Worm (Caenorhabditis elegans) whole organism, L1 larva: ENCODE measurements around the gene ZK546.5.

Experiments
- C34B4.2 ChIP-seq: sonication (generic microtip); optimal IDR thresholded peaks from 2 replicates; lab custom pipeline; 2017; ENCODE audit warnings: mild to moderate bottlenecking, missing genetic modification characterization, missing compliant biosample characterization
- F16B12.6 ChIP-seq: fragments of 150-350 bp; optimal IDR thresholded peaks from 2 replicates; lab custom pipeline; 2014; ENCODE audit warnings: missing biosample characterization, missing genetic modification characterization
- aha-1 ChIP-seq: fragments of 150-350 bp; optimal IDR thresholded peaks from 2 replicates; lab custom pipeline; 2014; ENCODE audit warnings: missing biosample characterization, missing genetic modification characterization
- alr-1 ChIP-seq: fragments of 200-800 bp; sonication (Bioruptor generic); optimal IDR thresholded peaks from 2 replicates; lab custom pipeline; 2018; ENCODE audit warnings: borderline replicate concordance, mild to moderate bottlenecking, missing genetic modification characterization, missing compliant biosample characterization
- blmp-1 ChIP-seq: fragments of 150-350 bp; optimal IDR thresholded peaks from 2 replicates; lab custom pipeline; 2014; ENCODE audit warnings: missing biosample characterization, missing genetic modification characterization
- ceh-63 ChIP-seq: fragments of 200-800 bp; sonication (Bioruptor generic); optimal IDR thresholded peaks from 2 replicates; lab custom pipeline; 2018; ENCODE audit warnings: mild to moderate bottlenecking, missing genetic modification characterization, missing compliant biosample characterization
- ceh-88 ChIP-seq: fragments of 200-800 bp; sonication (Bioruptor generic); IDR thresholded peaks from 2 replicates; pipeline ENCODE4 v1.3.6; 2022; ENCODE audit warnings: missing genetic modification characterization, missing compliant biosample characterization
- ces-1 ChIP-seq: fragments of 150-350 bp; optimal IDR thresholded peaks from 2 replicates; lab custom pipeline; 2014; ENCODE audit warnings: missing biosample characterization, missing genetic modification reagents, missing genetic modification characterization
- dpl-1 ChIP-seq, 3 experiments: fragments of 150-350 bp in 2 of 3; sonication (generic microtip) in 1 of 3; optimal IDR thresholded peaks; 2 replicates each; lab custom pipeline; 2014 to 2017; ENCODE audit warnings: missing biosample characterization in 3 of 3, missing genetic modification characterization in 3 of 3, missing genetic modification reagents in 3 of 3
- dsc-1 ChIP-seq: sonication (generic microtip); optimal IDR thresholded peaks from 2 replicates; lab custom pipeline; 2016; ENCODE audit warnings: mild to moderate bottlenecking, missing genetic modification characterization, missing compliant biosample characterization
- efl-1 ChIP-seq, 4 experiments: fragments of 150-350 bp; optimal IDR thresholded peaks in 3 of 4; peaks in 1 of 4; 1 replicate in 1 of 4; 2 replicates in 3 of 4; lab custom pipeline; 2014; ENCODE audit warnings: missing biosample characterization in 2 of 4, missing genetic modification characterization in 2 of 4, missing genetic modification reagents in 2 of 4
- efl-3 ChIP-seq: fragments of 200-800 bp; sonication (Bioruptor generic); optimal IDR thresholded peaks from 2 replicates; lab custom pipeline; 2018; ENCODE audit warnings: mild to moderate bottlenecking, missing genetic modification characterization, missing compliant biosample characterization
- elt-2 ChIP-seq: sonication (generic microtip); optimal IDR thresholded peaks from 2 replicates; lab custom pipeline; 2016; ENCODE audit warnings: missing genetic modification characterization, mild to moderate bottlenecking, inconsistent platforms, missing compliant biosample characterization, missing genetic modification reagents
- elt-3 ChIP-seq, 6 experiments: fragments of 150-350 bp in 1 of 6; sonication (generic microtip); optimal IDR thresholded peaks; 2 replicates each; lab custom pipeline; 2017 to 2018; ENCODE audit warnings: missing biosample characterization in 6 of 6, missing genetic modification characterization in 6 of 6, inconsistent platforms in 1 of 6
- fkh-10 ChIP-seq: sonication (generic microtip); optimal IDR thresholded peaks from 2 replicates; lab custom pipeline; 2017; ENCODE audit warnings: missing biosample characterization, missing genetic modification reagents, missing genetic modification characterization
- fkh-8 ChIP-seq: sonication (generic microtip); optimal IDR thresholded peaks from 2 replicates; lab custom pipeline; 2016; ENCODE audit warnings: mild to moderate bottlenecking, missing genetic modification characterization, missing compliant biosample characterization
- lin-13 ChIP-seq: fragments of 150-350 bp; optimal IDR thresholded peaks from 2 replicates; lab custom pipeline; 2014; ENCODE audit warnings: missing biosample characterization, missing genetic modification reagents, missing genetic modification characterization
- lin-14 ChIP-seq: fragments of 200-800 bp; sonication (Bioruptor generic); optimal IDR thresholded peaks from 2 replicates; lab custom pipeline; 2018; ENCODE audit warnings: mild to moderate bottlenecking, missing genetic modification characterization, moderate library complexity, missing compliant biosample characterization
- lin-35 ChIP-seq, 2 experiments: fragments of 150-350 bp; optimal IDR thresholded peaks; 2 replicates each; lab custom pipeline; 2014; ENCODE audit warnings: missing biosample characterization in 2 of 2, missing genetic modification characterization in 2 of 2, missing genetic modification reagents in 2 of 2
- lir-3 ChIP-seq: sonication (generic microtip); optimal IDR thresholded peaks from 2 replicates; lab custom pipeline; 2016; ENCODE audit warnings: mild to moderate bottlenecking, missing genetic modification characterization, moderate library complexity, missing compliant biosample characterization; ENCODE audit not compliant: poor library complexity
- nhr-11 ChIP-seq: fragments of 150-350 bp; optimal IDR thresholded peaks from 2 replicates; lab custom pipeline; 2014; ENCODE audit warnings: missing biosample characterization, missing genetic modification characterization
- nhr-12 ChIP-seq: sonication (generic microtip); optimal IDR thresholded peaks from 2 replicates; lab custom pipeline; 2017; ENCODE audit warnings: missing biosample characterization, missing genetic modification characterization
- nhr-19 ChIP-seq: fragments of 200-800 bp; sonication (Bioruptor generic); conservative IDR thresholded peaks from 2 replicates; pipeline ENCODE4 v1.3.6; 2022; ENCODE audit warnings: missing genetic modification characterization, missing compliant biosample characterization
- nhr-20 ChIP-seq: sonication (generic microtip); optimal IDR thresholded peaks from 2 replicates; lab custom pipeline; 2016; ENCODE audit warnings: mild to moderate bottlenecking, missing genetic modification characterization, missing compliant biosample characterization
- nhr-28 ChIP-seq: fragments of 150-350 bp; optimal IDR thresholded peaks from 2 replicates; lab custom pipeline; 2014; ENCODE audit warnings: missing biosample characterization, missing genetic modification characterization
- nhr-71 ChIP-seq: sonication (generic microtip); optimal IDR thresholded peaks from 2 replicates; lab custom pipeline; 2016; ENCODE audit warnings: mild to moderate bottlenecking, missing genetic modification characterization, moderate library complexity, missing compliant biosample characterization
- nhr-84 ChIP-seq: sonication (generic microtip); optimal IDR thresholded peaks from 2 replicates; lab custom pipeline; 2017; ENCODE audit warnings: missing biosample characterization, missing genetic modification characterization
- nhr-85 ChIP-seq: sonication (generic microtip); peaks from one replicate; lab custom pipeline; 2016; ENCODE audit warnings: missing genetic modification characterization, inconsistent platforms, missing compliant biosample characterization
- nhr-90 ChIP-seq: sonication (generic microtip); optimal IDR thresholded peaks from 2 replicates; lab custom pipeline; 2016; ENCODE audit warnings: mild to moderate bottlenecking, missing genetic modification characterization, missing compliant biosample characterization; ENCODE audit not compliant: poor library complexity
- skn-1 ChIP-seq: fragments of 150-350 bp; optimal IDR thresholded peaks from 2 replicates; lab custom pipeline; 2014; ENCODE audit warnings: missing biosample characterization, missing genetic modification characterization
- snu-23 ChIP-seq: sonication (generic microtip); optimal IDR thresholded peaks from 2 replicates; lab custom pipeline; 2016; ENCODE audit warnings: missing genetic modification characterization, missing compliant biosample characterization
- sptf-1 ChIP-seq: fragments of 150-350 bp; optimal IDR thresholded peaks from 2 replicates; lab custom pipeline; 2014; ENCODE audit warnings: missing biosample characterization, missing genetic modification characterization
- sup-37 ChIP-seq: fragments of 200-800 bp; sonication (Bioruptor generic); optimal IDR thresholded peaks from 2 replicates; lab custom pipeline; 2018; ENCODE audit warnings: mild to moderate bottlenecking, missing genetic modification characterization, missing compliant biosample characterization
- tbx-2 ChIP-seq: sonication (generic microtip); optimal IDR thresholded peaks from 2 replicates; lab custom pipeline; 2016; ENCODE audit warnings: missing genetic modification characterization, missing compliant biosample characterization
- unc-130 ChIP-seq: fragments of 150-350 bp; optimal IDR thresholded peaks from 2 replicates; lab custom pipeline; 2017; ENCODE audit warnings: missing biosample characterization, missing genetic modification characterization, inconsistent platforms
- unc-62 ChIP-seq: fragments of 150-350 bp; optimal IDR thresholded peaks from 2 replicates; lab custom pipeline; 2014; ENCODE audit warnings: missing biosample characterization, missing genetic modification reagents, missing genetic modification characterization
- unc-98 ChIP-seq: fragments of 200-800 bp; sonication (Bioruptor generic); IDR thresholded peaks from 2 replicates; pipeline ENCODE4 v1.3.6; 2022; ENCODE audit warnings: missing genetic modification characterization, missing compliant biosample characterization
- vab-15 ChIP-seq: sonication (generic microtip); optimal IDR thresholded peaks from 2 replicates; lab custom pipeline; 2017; ENCODE audit warnings: missing genotype, mild to moderate bottlenecking, missing genetic modification characterization, missing compliant biosample characterization
- zip-4 ChIP-seq: fragments of 200-800 bp; sonication (Bioruptor generic); optimal IDR thresholded peaks from 2 replicates; lab custom pipeline; 2018; ENCODE audit warnings: mild to moderate bottlenecking, missing genetic modification characterization, moderate library complexity, missing compliant biosample characterization

Gene ZK546.5

DNA sequence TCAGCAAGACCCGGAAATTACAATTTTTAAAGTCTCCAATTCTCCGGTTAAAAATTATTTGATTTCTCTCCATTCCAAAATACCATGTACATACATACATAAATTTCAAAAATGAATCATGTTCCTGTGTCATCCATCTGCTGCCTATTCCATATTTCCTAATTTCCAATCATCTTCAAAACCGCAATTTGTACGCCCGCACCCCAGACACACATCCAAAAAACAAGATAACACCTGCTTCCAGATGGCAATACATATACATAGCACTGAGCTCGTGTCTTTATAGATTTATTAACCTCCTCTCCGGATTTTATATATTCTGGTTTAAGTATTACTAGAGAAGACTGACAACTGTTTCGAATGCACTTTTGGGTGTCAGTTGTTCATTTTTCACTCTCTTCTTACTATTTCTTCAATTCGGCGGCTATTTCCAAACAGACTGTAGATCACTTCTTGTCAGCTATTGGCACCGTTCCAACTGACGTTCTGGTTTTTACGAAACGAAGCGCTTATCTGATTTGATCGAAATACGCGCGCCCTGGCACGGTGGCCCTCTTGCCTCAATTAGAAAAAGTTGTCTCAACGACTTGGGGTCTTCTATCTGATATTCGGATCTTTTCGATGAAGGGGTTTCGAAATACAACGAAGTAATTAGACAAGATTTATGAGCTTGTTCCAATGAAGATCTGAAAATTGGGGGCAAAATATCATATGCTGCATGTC, 46.2 kb downstream of the ZK546.5 start (continued):
- TF ChIP-seq C34B4.2 (tag; lab: Kevin White, UChicago) (no peak), elt-3 (tag; optimal IDR thresholded peaks at IDR 0.05; lab: Kevin White, UChicago) (no peak), aha-1 (tag; lab: Kevin White, UChicago) (no peak), vab-15 (no peak), ces-1 (GFP tag; lab: Kevin White, UChicago) (no peak), snu-23 (GFP tag; lab: Kevin White, UChicago) (no peak), sup-37 (GFP tag; lab: Kevin White, UChicago) (no peak), fkh-10 (GFP tag; lab: Kevin White, UChicago) (no peak), lin-13 (no peak), skn-1 (tag; lab: Kevin White, UChicago) (no peak), nhr-19 (GFP tag; lab: Robert Waterston, UW) (no peak), tbx-2 (tag; lab: Kevin White, UChicago) (peak; percentile 58), unc-62 (GFP tag; lab: Kevin White, UChicago) (no peak), unc-98 (GFP tag; lab: Robert Waterston, UW) (no peak), ceh-63 (no peak), efl-3 (GFP tag; lab: Kevin White, UChicago) (no peak), nhr-28 (no peak), nhr-85 (tag; lab: Kevin White, UChicago) (peak; percentile 66), lir-3 (no peak), nhr-90 (tag; lab: Kevin White, UChicago) (no peak), F16B12.6 (tag; lab: Kevin White, UChicago) (no peak), dsc-1 (tag; lab: Kevin White, UChicago) (no peak), nhr-84 (no peak), fkh-8 (no peak), zip-4 (no peak), nhr-12 (tag; lab: Kevin White, UChicago) (no peak), alr-1 (tag; lab: Kevin White, UChicago) (no peak)

DNA sequence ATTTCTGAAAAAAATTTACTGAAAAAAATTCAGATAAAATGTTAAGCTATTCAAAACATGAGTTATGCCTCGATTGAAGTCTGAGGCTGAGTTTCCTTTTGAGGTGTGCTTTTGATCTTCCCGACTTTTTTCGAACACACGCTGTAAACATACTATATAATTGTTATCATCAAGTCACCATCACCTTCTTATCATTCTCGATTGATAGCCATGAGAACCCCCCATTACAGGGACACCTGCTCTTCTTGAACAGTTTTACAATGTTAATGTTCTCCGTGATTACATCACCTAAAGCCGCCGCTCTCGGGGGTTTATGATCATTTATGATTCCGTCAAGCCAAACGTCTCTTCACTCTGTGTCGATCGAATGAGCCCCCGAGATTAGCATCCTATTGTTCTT, 48.5 kb downstream of the ZK546.5 start:
- no peak for TF ChIP-seq ceh-63
- no peak for TF ChIP-seq ceh-88 (GFP tag; lab: Robert Waterston, UW)
- TF ChIP-seq efl-1 (optimal IDR thresholded peaks at IDR 0.05; lab: Kevin White, UChicago), result no peak
- TF ChIP-seq efl-1 (GFP tag; optimal IDR thresholded peaks at IDR 0.05 in 1 of 2; lab: Kevin White, UChicago), result peak in 1 of 2 experiments; percentile 29

DNA sequence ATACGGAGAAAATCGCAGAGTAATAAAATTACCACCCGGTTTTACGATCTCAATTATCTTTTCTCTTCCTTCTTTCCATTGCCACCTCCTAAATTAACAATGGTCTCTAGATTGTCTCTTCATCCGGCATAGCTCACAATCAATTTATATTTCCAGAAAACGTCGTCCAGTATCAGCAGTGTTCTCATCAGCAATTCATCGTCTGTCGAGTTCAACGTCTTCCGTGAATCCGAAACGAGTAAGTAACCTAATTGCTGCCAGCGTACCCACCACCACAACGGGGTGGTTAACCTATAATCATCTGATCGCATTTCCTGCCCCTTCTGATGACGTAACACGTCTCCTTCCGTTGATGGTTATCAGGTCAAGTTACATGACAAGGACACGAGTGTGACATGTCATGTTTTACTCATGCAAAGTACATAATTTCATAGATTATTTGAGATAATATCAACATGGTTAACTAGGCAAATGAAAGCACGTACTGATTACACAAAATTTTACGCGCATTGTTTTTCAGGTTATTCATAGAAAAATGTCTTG, 50.4 kb downstream of the ZK546.5 start:
- no peak for TF ChIP-seq sup-37 (GFP tag; lab: Kevin White, UChicago)
- TF ChIP-seq nhr-71 (tag; lab: Kevin White, UChicago), result peak; percentile 20
- TF ChIP-seq sptf-1 (tag; lab: Kevin White, UChicago), result no peak
- TF ChIP-seq nhr-85 (tag; lab: Kevin White, UChicago), result peak; percentile 68
- no peak for TF ChIP-seq ceh-88 (GFP tag; lab: Robert Waterston, UW)
- no peak for TF ChIP-seq dpl-1 (GFP tag; optimal IDR thresholded peaks at IDR 0.05; lab: Kevin White, UChicago)
- TF ChIP-seq elt-3 (tag; optimal IDR thresholded peaks at IDR 0.05; lab: Kevin White, UChicago), result peak in 1 of 6 experiments; percentile 25
- TF ChIP-seq lin-14, result peak; percentile 22
- TF ChIP-seq nhr-20 (tag; lab: Kevin White, UChicago), result peak; percentile 34
- no peak for TF ChIP-seq elt-2 (tag; lab: Kevin White, UChicago)
- TF ChIP-seq snu-23 (GFP tag; lab: Kevin White, UChicago), result peak; percentile 3
- no peak for TF ChIP-seq nhr-11
- TF ChIP-seq unc-130 (tag; lab: Kevin White, UChicago), result no peak
- TF ChIP-seq alr-1 (tag; lab: Kevin White, UChicago), result no peak
- TF ChIP-seq lin-35 (GFP tag; optimal IDR thresholded peaks at IDR 0.05; lab: Kevin White, UChicago), result peak in 1 of 2 experiments; percentile 55
- peak; percentile 33 for TF ChIP-seq blmp-1 (tag; lab: Kevin White, UChicago)
- TF ChIP-seq, all 84 proteins: peak for 8
